Fruit fly (Drosophila melanogaster) whole organism, pupa: ENCODE results near the gene Mccc1.

Experiments used
- CG15710 ChIP-seq: fragments of 200-800 bp; sonication (Bioruptor generic); optimal IDR thresholded peaks from 2 replicates; lab custom pipeline; 2018; ENCODE audit warnings: missing biosample characterization, mild to moderate bottlenecking, missing genetic modification characterization, moderate library complexity
- CG8159 ChIP-seq: fragments of 200-800 bp; sonication (Bioruptor generic); optimal IDR thresholded peaks from 3 replicates; lab custom pipeline; 2018; ENCODE audit warnings: missing biosample characterization, mild to moderate bottlenecking, missing genetic modification characterization, moderate library complexity
- CG8301 ChIP-seq: fragments of 200-800 bp; sonication (Bioruptor generic); optimal IDR thresholded peaks from 2 replicates; lab custom pipeline; 2018; ENCODE audit warnings: missing biosample characterization, mild to moderate bottlenecking, missing genetic modification characterization
- CG9948 ChIP-seq: fragments of 200-800 bp; sonication (Bioruptor generic); optimal IDR thresholded peaks from 2 replicates; lab custom pipeline; 2018; ENCODE audit warnings: missing biosample characterization, mild to moderate bottlenecking, missing genetic modification characterization, moderate library complexity
- Pif1A ChIP-seq: fragments of 200-800 bp; sonication (Bioruptor generic); optimal IDR thresholded peaks from 3 replicates; lab custom pipeline; 2016; ENCODE audit warnings: missing biosample characterization, missing genetic modification characterization
- Snoo ChIP-seq: fragments of 200-800 bp; sonication (Bioruptor generic); optimal IDR thresholded peaks from 3 replicates; lab custom pipeline; 2017; ENCODE audit warnings: missing biosample characterization, mild to moderate bottlenecking, missing genetic modification characterization, inconsistent platforms
- fd96Ca ChIP-seq: fragments of 200-800 bp; sonication (Bioruptor generic); IDR thresholded peaks from 3 replicates; pipeline ENCODE4 v1.3.6; 2022; ENCODE audit warnings: missing biosample characterization, missing genetic modification characterization
- rn ChIP-seq: fragments of 200-800 bp; sonication (Bioruptor generic); IDR thresholded peaks from 2 replicates; pipeline ENCODE4 v1.3.6; 2022; ENCODE audit warnings: missing biosample characterization, missing genetic modification characterization

DNA sequence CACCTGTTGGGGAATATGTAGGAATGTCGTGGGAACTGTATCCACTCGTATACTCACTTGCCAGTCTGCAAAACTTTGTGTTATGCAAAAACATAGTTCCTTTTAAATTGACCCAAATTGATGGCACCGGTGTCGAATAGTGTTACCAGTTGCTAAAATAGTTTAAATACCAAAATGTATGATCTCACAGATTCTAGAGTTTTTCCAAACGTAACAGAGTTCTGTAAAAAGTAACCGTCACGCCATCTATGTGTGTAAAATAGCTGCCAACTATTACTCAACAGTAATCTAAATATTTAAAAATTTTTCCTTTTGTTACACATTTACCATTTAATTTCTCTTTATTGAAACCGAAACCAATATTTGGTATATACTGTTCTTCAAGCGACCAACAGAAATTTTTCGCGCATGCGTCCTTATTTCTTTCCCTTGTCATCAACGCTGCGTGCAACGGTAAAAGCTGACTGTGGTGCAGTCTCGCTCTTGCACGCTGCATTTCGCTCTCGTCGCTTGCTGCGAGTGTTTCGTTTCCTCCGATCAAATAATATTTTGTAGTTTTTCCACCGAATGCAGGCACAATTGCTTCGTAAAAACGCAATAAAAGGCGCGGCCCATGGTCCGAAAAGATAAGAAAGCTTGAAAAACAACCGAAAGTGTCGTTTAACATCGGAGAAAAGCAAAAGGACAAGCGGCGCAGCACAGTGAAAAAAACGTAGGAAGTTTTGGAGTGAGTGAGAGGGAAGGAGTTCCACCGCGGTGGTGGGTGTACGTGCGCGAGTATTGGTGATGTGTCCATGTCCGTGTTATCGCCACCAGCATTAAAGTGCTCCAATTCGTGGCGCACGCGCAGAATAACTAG lies 18.6 kb upstream of the Mccc1 start, which contains the start of the genes FeCH and RhoGAP100F:
- TF ChIP-seq fd96Ca (GFP tag; lab: Robert Waterston, UW) (no peak), CG9948 (tag; lab: Kevin White, UChicago) (no peak), Pif1A (GFP tag; lab: Kevin White, UChicago) (no peak), CG8159 (no peak), CG15710 (tag; lab: Kevin White, UChicago) (no peak), CG8301 (tag; lab: Kevin White, UChicago) (no peak), Snoo (tag; lab: Kevin White, UChicago) (no peak), rn (GFP tag; lab: Robert Waterston, UW) (no peak)
